Worm (Caenorhabditis elegans): ENCODE results near the gene spp-6.

spp-6 gene

ce11 chrX:7316485-7317391 lies at the start of gene spp-6, which contains the start of gene spp-2:
spp-6 (plus strand) TSS chrX:7317341.
spp-2 (minus strand) TSS chrX:7316818.
- TF ChIP-seq nhr-71 (tag; optimal IDR thresholded peaks at IDR 0.05) (peak; percentile 29), Y116A8C.19 (tag; optimal IDR thresholded peaks at IDR 0.05; ENCODE audit: borderline replicate concordance) (no peak), lin-13 (GFP tag; optimal IDR thresholded peaks at IDR 0.05) (no peak), nhr-28 (tag; optimal IDR thresholded peaks at IDR 0.05) (no peak), unc-86 (tag; optimal IDR thresholded peaks at IDR 0.05) (no peak), pqm-1 (tag; optimal IDR thresholded peaks at IDR 0.05) (peak; percentile 39), skn-1 (tag; optimal IDR thresholded peaks at IDR 0.05) (no peak), hlh-4 (tag; optimal IDR thresholded peaks at IDR 0.05) (no peak), fkh-10 (GFP tag; optimal IDR thresholded peaks at IDR 0.05) (no peak), egl-27 (tag; optimal IDR thresholded peaks at IDR 0.05) (no peak), ztf-4 (tag; optimal IDR thresholded peaks at IDR 0.05) (no peak), elt-2 (tag; optimal IDR thresholded peaks at IDR 0.05) (peak; percentile 85), lin-35 (GFP tag; optimal IDR thresholded peaks at IDR 0.05) (peak in 1 of 2 experiments; percentile 36), vab-15 (tag; optimal IDR thresholded peaks at IDR 0.05) (no peak), ama-1 (optimal IDR thresholded peaks at IDR 0.05) (peak; percentile 52), jun-1 (tag; optimal IDR thresholded peaks at IDR 0.05) (peak; percentile 18)

ce11 chrX:7268965-7269364 lies 48.2 kb upstream of the spp-6 start:
- no peak for TF ChIP-seq nhr-71 (tag; optimal IDR thresholded peaks at IDR 0.05)
- no peak for TF ChIP-seq isw-1 (GFP tag; IDR thresholded peaks at IDR 0.05)
- TF ChIP-seq fkh-10 (GFP tag; optimal IDR thresholded peaks at IDR 0.05): no peak
- TF ChIP-seq ztf-4 (tag; optimal IDR thresholded peaks at IDR 0.05): no peak
- no peak for TF ChIP-seq pag-3 (tag; optimal IDR thresholded peaks at IDR 0.05; ENCODE audit: borderline replicate concordance, insufficient read depth)
- TF ChIP-seq blmp-1 (tag; optimal IDR thresholded peaks at IDR 0.05): no peak
- no peak for TF ChIP-seq nhr-11 (tag; optimal IDR thresholded peaks at IDR 0.05)

ce11 chrX:7269379-7269778 lies 47.8 kb upstream of the spp-6 start, which contains the start of gene grd-7:
grd-7 (minus strand) TSS chrX:7269479.
- TF ChIP-seq blmp-1 (tag; optimal IDR thresholded peaks at IDR 0.05): peak; percentile 22
- no peak for TF ChIP-seq C34B4.2 (tag; optimal IDR thresholded peaks at IDR 0.05)
- no peak for TF ChIP-seq elt-3 (tag; optimal IDR thresholded peaks at IDR 0.05)
- TF ChIP-seq zip-4 (GFP tag; optimal IDR thresholded peaks at IDR 0.05): no peak

- no peak for TF ChIP-seq pag-3 (tag; optimal IDR thresholded peaks at IDR 0.05; ENCODE audit: borderline replicate concordance, insufficient read depth)
- TF ChIP-seq hlh-17 (GFP tag; optimal IDR thresholded peaks at IDR 0.05; ENCODE audit: borderline replicate concordance): no peak
- TF ChIP-seq mep-1 (tag; optimal IDR thresholded peaks at IDR 0.05): no peak
- no peak for TF ChIP-seq unc-98 (GFP tag; IDR thresholded peaks at IDR 0.05)
- TF ChIP-seq jun-1 (tag; optimal IDR thresholded peaks at IDR 0.05): no peak
- no peak for TF ChIP-seq ceh-63 (GFP tag; optimal IDR thresholded peaks at IDR 0.05)
- TF ChIP-seq mab-9 (GFP tag; IDR thresholded peaks at IDR 0.05): no peak
- no peak for TF ChIP-seq unc-130 (tag; optimal IDR thresholded peaks at IDR 0.05)
These were observed 45.2 kb upstream of the spp-6 start, which contains the start of gene F46H5.11 for ce11 chrX:7271968-7272367. F46H5.11 (minus strand) TSS chrX:7272068.

ce11 chrX:7278095-7278494 lies 39.0 kb upstream of the spp-6 start:
- TF ChIP-seq ceh-8 (GFP tag; optimal IDR thresholded peaks at IDR 0.05) (no peak), ztf-4 (tag; optimal IDR thresholded peaks at IDR 0.05) (no peak), hpl-2 (GFP tag; optimal IDR thresholded peaks at IDR 0.05) (no peak), sup-37 (GFP tag; optimal IDR thresholded peaks at IDR 0.05) (no peak), snu-23 (GFP tag; optimal IDR thresholded peaks at IDR 0.05) (no peak), unc-30 (tag; optimal IDR thresholded peaks at IDR 0.05) (no peak), efl-1 (optimal IDR thresholded peaks at IDR 0.05) (no peak), efl-1 (GFP tag; optimal IDR thresholded peaks at IDR 0.05 in 1 of 2) (no peak), C16A3.4 (tag; optimal IDR thresholded peaks at IDR 0.05) (no peak), hlh-4 (tag; optimal IDR thresholded peaks at IDR 0.05) (no peak), fkh-10 (GFP tag; optimal IDR thresholded peaks at IDR 0.05) (no peak), tlp-1 (tag; optimal IDR thresholded peaks at IDR 0.05) (no peak), C04F5.9 (tag; optimal IDR thresholded peaks at IDR 0.05) (no peak), dpl-1 (GFP tag; optimal IDR thresholded peaks at IDR 0.05) (no peak)
